Worm (Caenorhabditis elegans) whole organism, L4/young adult: ENCODE data around the gene ape-1.

Experiments used
- dao-5 ChIP-seq: sonication (generic microtip); optimal IDR thresholded peaks from 2 replicates; lab custom pipeline; 2016; ENCODE audit warnings: missing genotype, missing genetic modification characterization, moderate library complexity, missing compliant biosample characterization
- him-1 ChIP-seq: sonication (generic microtip); optimal IDR thresholded peaks from 2 replicates; lab custom pipeline; 2016; ENCODE audit warnings: missing genotype, missing genetic modification reagents, missing genetic modification characterization, missing compliant biosample characterization

DNA sequence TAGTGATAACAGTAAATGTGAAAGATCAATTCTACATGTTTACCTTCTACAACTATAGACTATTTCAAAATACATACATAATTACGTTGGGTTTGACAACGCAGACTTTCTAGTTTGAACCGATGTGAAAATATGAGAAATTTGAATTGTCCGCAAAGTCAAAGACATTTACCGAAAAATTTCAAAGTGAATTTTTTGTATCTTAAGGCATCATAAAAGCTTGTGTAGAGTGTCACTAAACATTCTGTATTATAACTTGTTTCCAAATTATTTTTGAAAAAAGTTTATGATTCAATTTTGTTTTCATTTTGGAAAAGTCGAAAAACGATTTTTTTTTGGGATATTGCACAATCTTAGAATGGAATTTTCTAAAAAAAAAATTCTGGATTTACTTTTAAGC is 40.2 kb upstream of the ape-1 start:
- TF ChIP-seq dao-5 (tag; lab: Kevin White, UChicago) (no peak), him-1 (tag; lab: Kevin White, UChicago) (no peak)
